Fruit fly (Drosophila melanogaster) whole organism, embryonic: ENCODE measurements around the gene Inx7.
A peak's percentile ranks its signal among the peaks of the same experiment; 100 is the strongest.

Source experiments
- Atf3 ChIP-seq: fragments of 200-800 bp; sonication (Bioruptor generic); optimal IDR thresholded peaks from 3 replicates; lab custom pipeline; 2016; ENCODE audit warnings: missing biosample characterization, missing genetic modification characterization
- CG10543 ChIP-seq: fragments of 200-800 bp; sonication (Bioruptor generic); optimal IDR thresholded peaks from 3 replicates; lab custom pipeline; 2017; ENCODE audit warnings: missing biosample characterization, mild to moderate bottlenecking, missing genetic modification characterization, moderate library complexity
- CG11093 ChIP-seq: fragments of 200-800 bp; sonication (Bioruptor generic); IDR thresholded peaks from 3 replicates; pipeline ENCODE4 v1.3.6; 2022; ENCODE audit warnings: missing biosample characterization, missing genetic modification characterization
- CG11696 ChIP-seq: fragments of 200-800 bp; sonication (Bioruptor generic); IDR thresholded peaks from 2 replicates; pipeline ENCODE4 v1.3.6; 2022; ENCODE audit warnings: missing biosample characterization, missing genetic modification characterization
- CG12155 ChIP-seq: fragments of 200-800 bp; sonication (Bioruptor generic); optimal IDR thresholded peaks from 3 replicates; lab custom pipeline; 2016; ENCODE audit warnings: missing biosample characterization, missing genetic modification characterization
- CG12219 ChIP-seq: fragments of 200-800 bp; sonication (Bioruptor generic); optimal IDR thresholded peaks from 3 replicates; lab custom pipeline; 2018; ENCODE audit warnings: missing biosample characterization, mild to moderate bottlenecking, missing genetic modification characterization
- CG12391 ChIP-seq: fragments of 200-800 bp; sonication (Bioruptor generic); optimal IDR thresholded peaks from 3 replicates; lab custom pipeline; 2018; ENCODE audit warnings: missing biosample characterization, mild to moderate bottlenecking, missing genetic modification characterization, moderate library complexity
- CG14710 ChIP-seq: fragments of 200-800 bp; sonication (Bioruptor generic); optimal IDR thresholded peaks from 3 replicates; lab custom pipeline; 2019; ENCODE audit warnings: missing biosample characterization, mild to moderate bottlenecking, missing genetic modification characterization, moderate library complexity
- CG15696 ChIP-seq: fragments of 200-800 bp; sonication (Bioruptor generic); optimal IDR thresholded peaks from 2 replicates; lab custom pipeline; 2019; ENCODE audit warnings: missing biosample characterization, mild to moderate bottlenecking, missing genetic modification characterization, moderate library complexity
- CG17361 ChIP-seq: fragments of 200-800 bp; sonication (Bioruptor generic); IDR thresholded peaks from 3 replicates; pipeline ENCODE4 v1.3.6; 2022; ENCODE audit warnings: missing biosample characterization, missing genetic modification characterization
- CG2875 ChIP-seq: fragments of 200-800 bp; sonication (Bioruptor generic); optimal IDR thresholded peaks from 2 replicates; lab custom pipeline; 2017; ENCODE audit warnings: missing biosample characterization, mild to moderate bottlenecking, missing genetic modification characterization, missing genetic modification reagents
- CG31224 ChIP-seq: fragments of 200-800 bp; sonication (Bioruptor generic); IDR thresholded peaks from 2 replicates; pipeline ENCODE4 v1.3.6; 2022; ENCODE audit warnings: missing biosample characterization, missing genetic modification characterization
- CG3847 ChIP-seq: fragments of 200-800 bp; sonication (Bioruptor generic); IDR thresholded peaks from 2 replicates; pipeline ENCODE4 v1.3.6; 2022; ENCODE audit warnings: missing biosample characterization, missing genetic modification characterization
- CG4707 ChIP-seq: fragments of 200-800 bp; sonication (Bioruptor generic); optimal IDR thresholded peaks from 2 replicates; lab custom pipeline; 2018; ENCODE audit warnings: missing biosample characterization, mild to moderate bottlenecking, missing genetic modification characterization, moderate library complexity
- CG5953 ChIP-seq: fragments of 200-800 bp; sonication (Bioruptor generic); IDR thresholded peaks from 2 replicates; pipeline ENCODE4 v1.3.6; 2022; ENCODE audit warnings: missing biosample characterization, missing genetic modification characterization
- CG7745 ChIP-seq: fragments of 200-800 bp; sonication (Bioruptor generic); optimal IDR thresholded peaks from 2 replicates; lab custom pipeline; 2018; ENCODE audit warnings: missing biosample characterization, mild to moderate bottlenecking, missing genetic modification characterization, moderate library complexity
- CG8089 ChIP-seq: fragments of 200-800 bp; sonication (Bioruptor generic); optimal IDR thresholded peaks from 3 replicates; lab custom pipeline; 2016; ENCODE audit warnings: missing biosample characterization, missing genetic modification characterization
- CG8478 ChIP-seq: fragments of >200 bp; optimal IDR thresholded peaks from 2 replicates; lab custom pipeline; 2018
- CTCF ChIP-seq: fragments of 200-800 bp; sonication (Bioruptor generic); optimal IDR thresholded peaks from 2 replicates; lab custom pipeline; 2017; ENCODE audit warnings: missing biosample characterization, mild to moderate bottlenecking, missing genetic modification characterization, moderate library complexity
- CkIIα-i1 ChIP-seq: fragments of 200-800 bp; sonication (Bioruptor generic); IDR thresholded peaks from 2 replicates; pipeline ENCODE4 v1.3.6; 2022; ENCODE audit warnings: missing biosample characterization, missing genetic modification characterization
- D19B ChIP-seq: fragments of 200-800 bp; sonication (Bioruptor generic); optimal IDR thresholded peaks from 2 replicates; lab custom pipeline; 2017; ENCODE audit warnings: missing biosample characterization, mild to moderate bottlenecking, missing genetic modification characterization
- Dll ChIP-seq: fragments of 200-800 bp; sonication (Bioruptor generic); IDR thresholded peaks from 4 replicates; pipeline ENCODE4 v1.3.6; 2022; ENCODE audit warnings: missing biosample characterization, missing genetic modification characterization; ENCODE audit not compliant: partially characterized antibody
- E2f1 ChIP-seq: fragments of 200-800 bp; sonication (Bioruptor generic); IDR thresholded peaks from 2 replicates; pipeline ENCODE4 v1.3.6; 2022; ENCODE audit warnings: missing biosample characterization, missing genetic modification characterization
- Gsc ChIP-seq: fragments of 200-800 bp; sonication (Bioruptor generic); IDR thresholded peaks from 2 replicates; pipeline ENCODE4 v1.3.6; 2022; ENCODE audit warnings: missing biosample characterization, missing genetic modification characterization
- HLH54F ChIP-seq: fragments of 200-800 bp; sonication (Bioruptor generic); optimal IDR thresholded peaks from 3 replicates; lab custom pipeline; 2016; ENCODE audit warnings: missing biosample characterization, missing genetic modification characterization
- Hr51 ChIP-seq, 2 experiments: fragments of 200-800 bp; sonication (Bioruptor generic); optimal IDR thresholded peaks; 2 replicates in 1 of 2; 3 replicates in 1 of 2; lab custom pipeline; 2016 to 2018; ENCODE audit warnings: missing biosample characterization in 2 of 2, missing genetic modification characterization in 2 of 2, mild to moderate bottlenecking in 1 of 2, moderate library complexity in 1 of 2
- Hsf ChIP-seq: fragments of 200-800 bp; sonication (Bioruptor generic); optimal IDR thresholded peaks from 3 replicates; lab custom pipeline; 2016; ENCODE audit warnings: missing biosample characterization, missing genetic modification characterization
- Mad ChIP-seq: fragments of 200-800 bp; sonication (Bioruptor generic); optimal IDR thresholded peaks from 2 replicates; lab custom pipeline; 2016; ENCODE audit warnings: missing biosample characterization, missing genetic modification characterization
- Ravus ChIP-seq: fragments of 200-800 bp; sonication (Bioruptor generic); IDR thresholded peaks from 2 replicates; pipeline ENCODE4 v1.3.6; 2022; ENCODE audit warnings: missing biosample characterization, missing genetic modification characterization
- Stat92E ChIP-seq, 3 experiments: fragments of >200 bp in 2 of 3; fragments of 200-800 bp in 1 of 3; sonication (Bioruptor generic) in 1 of 3; optimal IDR thresholded peaks; 2 replicates each; lab custom pipeline; 2017 to 2019; ENCODE audit warnings: missing biosample characterization in 3 of 3, missing genetic modification characterization in 3 of 3, mild to moderate bottlenecking in 1 of 3, moderate library complexity in 1 of 3
- ash1 ChIP-seq: fragments of 200-800 bp; sonication (Bioruptor generic); optimal IDR thresholded peaks from 2 replicates; lab custom pipeline; 2018; ENCODE audit warnings: missing biosample characterization, mild to moderate bottlenecking, missing genetic modification characterization
- bab2 ChIP-seq: fragments of 200-800 bp; sonication (Bioruptor generic); optimal IDR thresholded peaks from 2 replicates; lab custom pipeline; 2016; ENCODE audit warnings: missing biosample characterization, missing genetic modification characterization
- bowl ChIP-seq: fragments of 200-800 bp; sonication (Bioruptor generic); IDR thresholded peaks from 2 replicates; pipeline ENCODE4 v1.3.6; 2022; ENCODE audit warnings: missing biosample characterization, missing genetic modification characterization
- btn ChIP-seq: fragments of 200-800 bp; sonication (Bioruptor generic); optimal IDR thresholded peaks from 2 replicates; lab custom pipeline; 2016; ENCODE audit warnings: missing biosample characterization, missing genetic modification characterization
- dimm ChIP-seq: fragments of 200-800 bp; sonication (Bioruptor generic); IDR thresholded peaks from 2 replicates; pipeline ENCODE4 v1.3.6; 2022; ENCODE audit warnings: missing biosample characterization, missing genetic modification characterization
- eyg ChIP-seq: fragments of 200-800 bp; sonication (Bioruptor generic); optimal IDR thresholded peaks from 3 replicates; lab custom pipeline; 2016; ENCODE audit warnings: missing biosample characterization, missing genetic modification characterization
- grau ChIP-seq: fragments of 200-800 bp; optimal IDR thresholded peaks from 3 replicates; lab custom pipeline; 2019; ENCODE audit warnings: missing biosample characterization, mild to moderate bottlenecking, missing genetic modification characterization, moderate library complexity
- hbn ChIP-seq: fragments of 200-800 bp; sonication (Bioruptor generic); IDR thresholded peaks from 2 replicates; pipeline ENCODE4 v1.3.6; 2022; ENCODE audit warnings: missing biosample characterization, missing genetic modification characterization; ENCODE audit not compliant: partially characterized antibody
- her ChIP-seq: fragments of 200-800 bp; sonication (Bioruptor generic); optimal IDR thresholded peaks from 2 replicates; lab custom pipeline; 2016; ENCODE audit warnings: missing biosample characterization, missing genetic modification characterization
- hkb ChIP-seq, 2 experiments: fragments of 200-800 bp in 1 of 2; fragments of >200 bp in 1 of 2; sonication (Bioruptor generic) in 1 of 2; IDR thresholded peaks in 1 of 2; optimal IDR thresholded peaks in 1 of 2; 2 replicates each; pipeline versions ENCODE4 v1.3.6 to Lab custom; 2017 to 2022; ENCODE audit warnings: missing biosample characterization in 1 of 2, missing genetic modification characterization in 1 of 2
- ind ChIP-seq: fragments of 200-800 bp; sonication (Bioruptor generic); optimal IDR thresholded peaks from 3 replicates; lab custom pipeline; 2016; ENCODE audit warnings: missing biosample characterization, missing genetic modification characterization
- inv ChIP-seq: fragments of 200-800 bp; sonication (Bioruptor generic); IDR thresholded peaks from 2 replicates; pipeline ENCODE4 v1.3.6; 2022; ENCODE audit warnings: missing biosample characterization, missing genetic modification characterization; ENCODE audit not compliant: partially characterized antibody
- maf-S ChIP-seq: fragments of 200-800 bp; sonication (Bioruptor generic); optimal IDR thresholded peaks from 2 replicates; lab custom pipeline; 2016; ENCODE audit warnings: missing biosample characterization, missing genetic modification characterization
- nerfin-2 ChIP-seq: fragments of 200-800 bp; sonication (Bioruptor generic); IDR thresholded peaks from 2 replicates; pipeline ENCODE4 v1.3.6; 2022; ENCODE audit warnings: missing biosample characterization, missing genetic modification characterization; ENCODE audit not compliant: partially characterized antibody
- pnt ChIP-seq: fragments of 200-800 bp; sonication (Bioruptor generic); optimal IDR thresholded peaks from 3 replicates; lab custom pipeline; 2016; ENCODE audit warnings: missing biosample characterization, missing genetic modification characterization
- pum ChIP-seq: fragments of 200-800 bp; sonication (Bioruptor generic); optimal IDR thresholded peaks from 2 replicates; lab custom pipeline; 2016; ENCODE audit warnings: missing biosample characterization, missing genetic modification characterization
- pzg ChIP-seq: fragments of 200-800 bp; sonication (Bioruptor generic); optimal IDR thresholded peaks from 3 replicates; lab custom pipeline; 2018; ENCODE audit warnings: missing biosample characterization, mild to moderate bottlenecking, missing genetic modification characterization, moderate library complexity
- salm ChIP-seq: fragments of 200-800 bp; sonication (Bioruptor generic); optimal IDR thresholded peaks from 2 replicates; lab custom pipeline; 2018; ENCODE audit warnings: missing biosample characterization, mild to moderate bottlenecking, missing genetic modification characterization
- sima ChIP-seq: fragments of 200-800 bp; sonication (Bioruptor generic); optimal IDR thresholded peaks from 2 replicates; lab custom pipeline; 2016; ENCODE audit warnings: missing biosample characterization, missing genetic modification characterization
- slbo ChIP-seq: fragments of 200-800 bp; sonication (Bioruptor generic); IDR thresholded peaks from 2 replicates; pipeline ENCODE4 v1.3.6; 2022; ENCODE audit warnings: missing biosample characterization, missing genetic modification characterization
- vfl ChIP-seq: fragments of 200-800 bp; sonication (Bioruptor generic); optimal IDR thresholded peaks from 2 replicates; lab custom pipeline; 2016; ENCODE audit warnings: missing biosample characterization, missing genetic modification characterization

Gene Inx7

dm6 chrX:6993753-6994152 is 341 bp upstream of the Inx7 start (continued):
- TF ChIP-seq CG12219 = peak; percentile 62
- peak; percentile 74 for TF ChIP-seq ind
- no peak for TF ChIP-seq inv (GFP tag; lab: Robert Waterston, UW)
- TF ChIP-seq CG31224 = peak; percentile 69
- peak; percentile 47 for TF ChIP-seq bab2 (GFP tag; lab: Kevin White, UChicago)
- TF ChIP-seq CG17361 (GFP tag; lab: Robert Waterston, UW) = peak; percentile 75
- TF ChIP-seq vfl (GFP tag; lab: Kevin White, UChicago) = peak; percentile 16
- TF ChIP-seq her (GFP tag; lab: Kevin White, UChicago) = peak; percentile 72
- TF ChIP-seq Dll (GFP tag; lab: Robert Waterston, UW) = no peak
- peak; percentile 86 for TF ChIP-seq slbo
- TF ChIP-seq btn (GFP tag; lab: Kevin White, UChicago) = peak; percentile 35
- TF ChIP-seq CG4707 (GFP tag; lab: Kevin White, UChicago) = no peak
- TF ChIP-seq dimm = no peak
- TF ChIP-seq pzg (GFP tag; lab: Kevin White, UChicago) = no peak
- TF ChIP-seq HLH54F (GFP tag; lab: Kevin White, UChicago) = peak; percentile 67
- TF ChIP-seq CG5953 (GFP tag; lab: Robert Waterston, UW) = peak; percentile 74
- TF ChIP-seq CG2875 (GFP tag; lab: Kevin White, UChicago) = peak; percentile 49
- peak; percentile 57 for TF ChIP-seq CG8089 (GFP tag; lab: Kevin White, UChicago)
- peak; percentile 35 for TF ChIP-seq CG14710
- TF ChIP-seq bowl (GFP tag; lab: Robert Waterston, UW) = peak; percentile 54; the same call in 1 of the 2 replicates
- TF ChIP-seq Hsf (GFP tag; lab: Kevin White, UChicago) = peak; percentile 75
- peak; percentile 72 for TF ChIP-seq maf-S (GFP tag; lab: Kevin White, UChicago)
- peak; percentile 61 for TF ChIP-seq Mad (GFP tag; lab: Kevin White, UChicago)
- TF ChIP-seq CG12391 (tag; lab: Kevin White, UChicago) = peak; percentile 68
- peak; percentile 57; the same call in 1 of the 2 replicates for TF ChIP-seq CG11696 (GFP tag; lab: Robert Waterston, UW)
- no peak for TF ChIP-seq ash1 (GFP tag; lab: Kevin White, UChicago)
- TF ChIP-seq CkIIα-i1 (GFP tag; lab: Robert Waterston, UW) = no peak
- no peak for TF ChIP-seq hbn (GFP tag; lab: Robert Waterston, UW)
- peak; percentile 20 for TF ChIP-seq CG15696 (tag; lab: Kevin White, UChicago)
- peak; percentile 59 for TF ChIP-seq pum (GFP tag; lab: Kevin White, UChicago)
- TF ChIP-seq CG10543 = peak; percentile 67
- no peak for TF ChIP-seq Stat92E (GFP tag; optimal IDR thresholded peaks at IDR 0.05; lab: Kevin White, UChicago)
- TF ChIP-seq hkb (optimal IDR thresholded peaks at IDR 0.05; lab: Kevin White, UChicago) = no peak
- peak; percentile 88 for TF ChIP-seq hkb (GFP tag; IDR thresholded peaks at IDR 0.05; lab: Robert Waterston, UW)
- peak; percentile 66 for TF ChIP-seq CG3847
- peak; percentile 39; the same call in 1 of the 2 replicates for TF ChIP-seq Gsc
- peak; percentile 69 for TF ChIP-seq CG12155 (GFP tag; lab: Kevin White, UChicago)
- no peak for TF ChIP-seq CG8478 (lab: Kevin White, UChicago)
- peak; percentile 64; the same call in 2 of the 3 replicates for TF ChIP-seq CG11093 (GFP tag; lab: Robert Waterston, UW)
- TF ChIP-seq eyg (GFP tag; lab: Kevin White, UChicago) = peak; percentile 47
- peak; percentile 52 for TF ChIP-seq Ravus (GFP tag; lab: Robert Waterston, UW)
- TF ChIP-seq sima (GFP tag; lab: Kevin White, UChicago) = no peak
- TF ChIP-seq pnt = peak; percentile 45
- TF ChIP-seq Atf3 = peak; percentile 23
- TF ChIP-seq D19B (GFP tag; lab: Kevin White, UChicago) = peak; percentile 55
- TF ChIP-seq Hr51 (GFP tag; optimal IDR thresholded peaks at IDR 0.05; lab: Kevin White, UChicago) = peak; percentile 31 to 73
- no peak for TF ChIP-seq CTCF (GFP tag; lab: Kevin White, UChicago)
- peak; percentile 49 for TF ChIP-seq grau (tag; lab: Kevin White, UChicago)
- peak; percentile 42 for TF ChIP-seq salm (tag; lab: Kevin White, UChicago)
- TF ChIP-seq CG7745 (tag; lab: Kevin White, UChicago) = no peak
- TF ChIP-seq nerfin-2 (GFP tag; lab: Robert Waterston, UW) = no peak
- peak; percentile 85 for TF ChIP-seq E2f1 (GFP tag; lab: Robert Waterston, UW)
